Fruit fly (Drosophila melanogaster): ENCODE measurements around the gene CG33648.
A peak's percentile ranks its signal among the peaks of the same experiment; 100 is the strongest.

CG33648 gene

dm6 chr2L:14512811-14513389 lies 11.2 kb upstream of the CG33648 start (continued):
- TF ChIP-seq pan (optimal IDR thresholded peaks at IDR 0.05) (no peak), pan (GFP tag; optimal IDR thresholded peaks at IDR 0.05 in 1 of 2, IDR thresholded peaks at IDR 0.05 in 1 of 2) (peak in 1 of 2 experiments; percentile 51), da (GFP tag; optimal IDR thresholded peaks at IDR 0.05) (peak; percentile 25), zen (tag; optimal IDR thresholded peaks at IDR 0.05) (peak; percentile 97), CoRest (tag; optimal IDR thresholded peaks at IDR 0.05) (peak; percentile 83), CG14050 (GFP tag; IDR thresholded peaks at IDR 0.05) (peak; percentile 12; the same call in 1 of the 3 replicates), CG8281 (tag; optimal IDR thresholded peaks at IDR 0.05) (peak; percentile 43), Elba2 (GFP tag; optimal IDR thresholded peaks at IDR 0.05) (peak; percentile 67), ase (GFP tag; IDR thresholded peaks at IDR 0.05) (peak; percentile 44; the same call in 1 of the 3 replicates), crc (GFP tag; optimal IDR thresholded peaks at IDR 0.05) (peak; percentile 57), maf-S (GFP tag; optimal IDR thresholded peaks at IDR 0.05) (peak; percentile 61), CG12942 (GFP tag; optimal IDR thresholded peaks at IDR 0.05) (peak; percentile 59), lab (GFP tag; optimal IDR thresholded peaks at IDR 0.05) (peak; percentile 62), E2f2 (GFP tag; IDR thresholded peaks at IDR 0.05) (peak; percentile 39; the same call in 1 of the 2 replicates), kah (GFP tag; optimal IDR thresholded peaks at IDR 0.05) (peak; percentile 63), org-1 (GFP tag; optimal IDR thresholded peaks at IDR 0.05) (peak; percentile 80), az2 (GFP tag; optimal IDR thresholded peaks at IDR 0.05) (peak; percentile 77), crp (GFP tag; optimal IDR thresholded peaks at IDR 0.05) (peak in 1 of 2 experiments; percentile 23), HLH3B (GFP tag; IDR thresholded peaks at IDR 0.05) (peak; percentile 44; the same call in 1 of the 2 replicates), CG9215 (GFP tag; IDR thresholded peaks at IDR 0.05) (peak; percentile 25; the same call in 1 of the 2 replicates), zfh2 (GFP tag; optimal IDR thresholded peaks at IDR 0.05) (no peak), scrt (GFP tag; optimal IDR thresholded peaks at IDR 0.05) (peak; percentile 49), inv (GFP tag; IDR thresholded peaks at IDR 0.05; ENCODE audit: partially characterized antibody) (no peak), CG17385 (GFP tag; optimal IDR thresholded peaks at IDR 0.05) (peak; percentile 58), sd (tag; optimal IDR thresholded peaks at IDR 0.05) (peak; percentile 20), Deaf1 (tag; optimal IDR thresholded peaks at IDR 0.05) (peak; percentile 34), onecut (GFP tag; IDR thresholded peaks at IDR 0.05) (peak; percentile 53; the same call in 1 of the 2 replicates), CG31388 (GFP tag; optimal IDR thresholded peaks at IDR 0.05) (peak; percentile 63), Hsf (GFP tag; optimal IDR thresholded peaks at IDR 0.05) (peak; percentile 76), NC2α (GFP tag; optimal IDR thresholded peaks at IDR 0.05) (peak; percentile 74), CG14441 (GFP tag; IDR thresholded peaks at IDR 0.05) (no peak), Sox102F (GFP tag; optimal IDR thresholded peaks at IDR 0.05) (peak; percentile 72), Ravus (GFP tag; IDR thresholded peaks at IDR 0.05) (no peak), exex (tag; optimal IDR thresholded peaks at IDR 0.05) (no peak), CG17361 (GFP tag; IDR thresholded peaks at IDR 0.05) (peak; percentile 89), ara (GFP tag; IDR thresholded peaks at IDR 0.05) (peak; percentile 80), ftz-f1 (GFP tag; optimal IDR thresholded peaks at IDR 0.05) (no peak), zen2 (GFP tag; IDR thresholded peaks at IDR 0.05; ENCODE audit: partially characterized antibody) (no peak), CG7928 (GFP tag; optimal IDR thresholded peaks at IDR 0.05) (no peak), pb (GFP tag; optimal IDR thresholded peaks at IDR 0.05) (peak; percentile 77), ac (GFP tag; optimal IDR thresholded peaks at IDR 0.05) (peak; percentile 92), sqz (GFP tag; optimal IDR thresholded peaks at IDR 0.05) (peak; percentile 50), NC2β (GFP tag; optimal IDR thresholded peaks at IDR 0.05) (peak; percentile 80), fd96Cb (tag; optimal IDR thresholded peaks at IDR 0.05) (peak; percentile 83), CG15696 (tag; optimal IDR thresholded peaks at IDR 0.05) (peak; percentile 96), Doc3 (GFP tag; IDR thresholded peaks at IDR 0.05; ENCODE audit: partially characterized antibody) (no peak), CG8290 (GFP tag; optimal IDR thresholded peaks at IDR 0.05) (peak; percentile 88), CG8290 (tag; optimal IDR thresholded peaks at IDR 0.05) (peak in 1 of 2 experiments; percentile 74), Sox100B (GFP tag; optimal IDR thresholded peaks at IDR 0.05) (peak; percentile 54), CG17359 (tag; optimal IDR thresholded peaks at IDR 0.05) (peak; percentile 69), h (optimal IDR thresholded peaks at IDR 0.05) (no peak)

Measured in whole organism, embryonic.